Worm (Caenorhabditis elegans) whole organism, L4 larva: ENCODE data around the gene npp-10.

Source experiments
- F37D6.2 ChIP-seq: sonication (generic microtip); optimal IDR thresholded peaks from 2 replicates; lab custom pipeline; 2016; ENCODE audit warnings: mild to moderate bottlenecking, missing genetic modification characterization, missing compliant biosample characterization
- arid-1 ChIP-seq: fragments of 200-800 bp; sonication (Bioruptor generic); conservative IDR thresholded peaks from 2 replicates; pipeline ENCODE4 v1.3.6; 2022; ENCODE audit warnings: missing genetic modification reagents, missing genetic modification characterization, missing compliant biosample characterization
- ceh-28 ChIP-seq: fragments of 150-350 bp; optimal IDR thresholded peaks from 2 replicates; lab custom pipeline; 2014; ENCODE audit warnings: missing biosample characterization, missing genetic modification reagents, missing genetic modification characterization
- hmg-1.1 ChIP-seq: fragments of 200-800 bp; sonication (Bioruptor generic); IDR thresholded peaks from 2 replicates; pipeline ENCODE4 v1.3.6; 2022; ENCODE audit warnings: missing genetic modification reagents, missing genetic modification characterization, missing compliant biosample characterization

DNA sequence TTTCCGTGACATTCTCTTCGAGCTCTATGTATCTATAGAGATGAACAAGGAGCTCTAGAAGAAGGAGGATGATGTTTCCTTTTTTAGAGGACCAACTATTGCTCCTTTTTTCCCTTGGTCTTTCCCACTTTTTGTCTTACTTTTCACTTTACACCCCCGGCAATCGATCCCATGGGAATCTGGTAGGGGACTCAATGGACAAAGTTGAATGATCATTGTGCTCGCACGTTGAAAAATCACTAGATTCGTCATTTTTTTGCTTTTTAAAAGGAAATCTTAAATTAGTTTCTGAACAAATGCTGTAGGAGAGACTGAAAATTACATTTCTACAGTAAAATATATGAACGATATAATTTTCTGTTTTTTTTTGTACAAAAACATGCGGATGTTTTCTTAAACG, 17.3 kb downstream of the npp-10 start:
- TF ChIP-seq arid-1 (GFP tag; lab: Robert Waterston, UW): no peak
- TF ChIP-seq ceh-28 (tag; lab: Kevin White, UChicago): no peak
- no peak for TF ChIP-seq hmg-1.1 (GFP tag; lab: Robert Waterston, UW)
- TF ChIP-seq F37D6.2 (tag; lab: Kevin White, UChicago): no peak
